Fruit fly (Drosophila melanogaster): ENCODE results near the gene trh.
A peak's percentile ranks its signal among the peaks of the same experiment; 100 is the strongest.

trh gene

DNA sequence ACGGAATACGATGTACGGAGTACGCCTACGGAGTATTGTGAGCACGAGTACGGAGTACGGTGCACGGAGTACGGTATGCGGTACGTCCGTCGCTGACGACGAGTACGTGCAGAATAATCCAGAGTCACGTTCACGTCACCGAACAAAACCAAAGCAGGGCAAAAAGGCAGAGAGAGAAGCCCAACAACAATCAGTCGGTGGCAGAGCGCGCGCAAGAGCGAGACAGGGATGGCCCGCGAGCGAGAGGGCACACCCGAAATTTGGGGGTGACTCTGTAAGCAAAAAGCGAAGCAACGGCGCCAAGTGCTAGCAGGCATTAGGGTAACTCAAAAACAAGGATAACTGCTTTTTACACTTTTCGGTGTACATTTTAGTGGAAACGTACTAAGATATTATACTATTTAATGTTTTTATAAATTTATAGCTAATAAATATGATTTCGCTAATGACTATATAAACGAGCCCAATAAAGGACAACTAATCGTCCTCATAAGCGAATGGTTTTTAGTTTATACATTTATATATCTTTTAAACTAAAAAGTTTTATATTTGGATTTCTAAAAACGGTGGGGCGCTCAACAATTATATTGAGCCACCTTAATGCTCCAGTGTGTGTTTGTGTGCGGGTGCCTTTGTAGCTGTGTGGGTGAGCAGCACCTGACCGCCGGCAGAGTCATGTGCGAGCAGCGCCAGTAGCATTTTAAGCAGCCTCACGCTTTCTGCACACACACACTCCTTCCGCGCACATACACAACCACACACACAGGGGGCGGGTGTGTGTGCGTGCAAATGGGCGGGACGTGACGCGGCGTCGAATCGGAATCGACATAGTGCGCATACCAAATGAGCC, 15.0 kb downstream of the trh start (continued):
- TF ChIP-seq zen (tag; optimal IDR thresholded peaks at IDR 0.05) (peak; percentile 65), NC2α (GFP tag; optimal IDR thresholded peaks at IDR 0.05) (no peak), CG9876 (GFP tag; optimal IDR thresholded peaks at IDR 0.05) (no peak), Ravus (GFP tag; IDR thresholded peaks at IDR 0.05) (peak; percentile 25), eyg (GFP tag; optimal IDR thresholded peaks at IDR 0.05) (no peak), tx (GFP tag; optimal IDR thresholded peaks at IDR 0.05) (no peak), CG18764 (GFP tag; optimal IDR thresholded peaks at IDR 0.05) (peak; percentile 75), CG6683 (GFP tag; optimal IDR thresholded peaks at IDR 0.05) (peak; percentile 92), H15 (GFP tag; IDR thresholded peaks at IDR 0.05) (0 out of 3 replicates have a peak, but pooled peaks have one; percentile 56), Scr (GFP tag; IDR thresholded peaks at IDR 0.05; ENCODE audit: partially characterized antibody) (no peak), CG6654 (GFP tag; optimal IDR thresholded peaks at IDR 0.05) (peak; percentile 81), trem (tag; optimal IDR thresholded peaks at IDR 0.05) (peak; percentile 86), CG10959 (GFP tag; IDR thresholded peaks at IDR 0.05) (peak; percentile 70), CG2116 (GFP tag; optimal IDR thresholded peaks at IDR 0.05) (peak; percentile 66), ERR (GFP tag; optimal IDR thresholded peaks at IDR 0.05) (no peak), CG5180 (GFP tag; optimal IDR thresholded peaks at IDR 0.05) (peak; percentile 75), prd (optimal IDR thresholded peaks at IDR 0.05) (no peak), prd (GFP tag; IDR thresholded peaks at IDR 0.05) (peak; percentile 72), zfh2 (GFP tag; optimal IDR thresholded peaks at IDR 0.05) (peak; percentile 42), lbe (GFP tag; optimal IDR thresholded peaks at IDR 0.05) (peak; percentile 50), pho (GFP tag; optimal IDR thresholded peaks at IDR 0.05) (no peak), CG43689 (GFP tag; IDR thresholded peaks at IDR 0.05) (no peak), ken (GFP tag; IDR thresholded peaks at IDR 0.05) (peak; percentile 65; the same call in 2 of the 3 replicates), fd102C (GFP tag; optimal IDR thresholded peaks at IDR 0.05) (peak; percentile 30), amos (GFP tag; IDR thresholded peaks at IDR 0.05; ENCODE audit: partially characterized antibody) (no peak), CG8765 (GFP tag; IDR thresholded peaks at IDR 0.05) (peak; percentile 50; the same call in 1 of the 2 replicates), bcd (GFP tag; optimal IDR thresholded peaks at IDR 0.05) (peak; percentile 90), CG6765 (GFP tag; optimal IDR thresholded peaks at IDR 0.05) (peak; percentile 94), Rx (GFP tag; IDR thresholded peaks at IDR 0.05) (peak; percentile 54), CG8359 (GFP tag; optimal IDR thresholded peaks at IDR 0.05; ENCODE audit: borderline replicate concordance) (peak; percentile 88), Mad (GFP tag; optimal IDR thresholded peaks at IDR 0.05) (peak; percentile 8), dan (GFP tag; IDR thresholded peaks at IDR 0.05) (0 out of 2 replicates have a peak, but pooled peaks have one; percentile 38), CG10543 (GFP tag; optimal IDR thresholded peaks at IDR 0.05) (peak; percentile 92), Dip2 (GFP tag; IDR thresholded peaks at IDR 0.05) (no peak), CG5953 (GFP tag; IDR thresholded peaks at IDR 0.05) (no peak), CoRest (tag; optimal IDR thresholded peaks at IDR 0.05) (peak; percentile 91), row (GFP tag; IDR thresholded peaks at IDR 0.05) (peak; percentile 73; the same call in 2 of the 3 replicates), CG2712 (tag; optimal IDR thresholded peaks at IDR 0.05) (peak; percentile 95), H2.0 (GFP tag; IDR thresholded peaks at IDR 0.05) (peak; percentile 53), gro (GFP tag; optimal IDR thresholded peaks at IDR 0.05) (no peak), sug (tag; optimal IDR thresholded peaks at IDR 0.05) (peak; percentile 89), CG11695 (GFP tag; IDR thresholded peaks at IDR 0.05) (peak; percentile 92), Asciz (GFP tag; optimal IDR thresholded peaks at IDR 0.05) (peak; percentile 83), crp (GFP tag; optimal IDR thresholded peaks at IDR 0.05) (peak in 1 of 2 experiments; percentile 40), TFAM (GFP tag; optimal IDR thresholded peaks at IDR 0.05) (no peak), Dip3 (GFP tag; optimal IDR thresholded peaks at IDR 0.05) (peak; percentile 2), CG11456 (GFP tag; IDR thresholded peaks at IDR 0.05) (0 out of 3 replicates have a peak, but pooled peaks have one; percentile 51), CG17328 (GFP tag; IDR thresholded peaks at IDR 0.05) (peak; percentile 73), Hey (tag; optimal IDR thresholded peaks at IDR 0.05) (no peak)
